Fruit fly (Drosophila melanogaster) whole organism, prepupa: ENCODE data around the gene CG43800.

Experiments
- CG32006 ChIP-seq: fragments of 200-800 bp; sonication (Bioruptor generic); optimal IDR thresholded peaks from 3 replicates; lab custom pipeline; 2017; ENCODE audit warnings: missing biosample characterization, mild to moderate bottlenecking, missing genetic modification characterization
- CG34406 ChIP-seq: fragments of 200-800 bp; sonication (Bioruptor generic); optimal IDR thresholded peaks from 3 replicates; lab custom pipeline; 2016; ENCODE audit warnings: missing biosample characterization, missing genetic modification characterization
- CG6808 ChIP-seq: fragments of 200-800 bp; sonication (Bioruptor generic); optimal IDR thresholded peaks from 3 replicates; lab custom pipeline; 2017; ENCODE audit warnings: missing biosample characterization, missing genetic modification characterization, mild to moderate bottlenecking, moderate library complexity, missing genetic modification reagents
- CG6854 ChIP-seq: fragments of 200-800 bp; sonication (Bioruptor generic); optimal IDR thresholded peaks from 2 replicates; lab custom pipeline; 2017; ENCODE audit warnings: missing biosample characterization, mild to moderate bottlenecking, missing genetic modification characterization
- CG8119 ChIP-seq: fragments of 200-800 bp; sonication (Bioruptor generic); IDR thresholded peaks from 3 replicates; pipeline ENCODE4 v1.3.6; 2022; ENCODE audit warnings: missing biosample characterization, missing genetic modification characterization
- CG8632 ChIP-seq: fragments of 200-800 bp; sonication (Bioruptor generic); optimal IDR thresholded peaks from 3 replicates; lab custom pipeline; 2016; ENCODE audit warnings: missing biosample characterization, missing genetic modification characterization
- Eip75B ChIP-seq: fragments of 200-800 bp; sonication (Bioruptor generic); optimal IDR thresholded peaks from 3 replicates; lab custom pipeline; 2016; ENCODE audit warnings: missing biosample characterization, missing genetic modification characterization
- Smox ChIP-seq: fragments of 200-800 bp; sonication (Bioruptor generic); optimal IDR thresholded peaks from 3 replicates; lab custom pipeline; 2016; ENCODE audit warnings: missing biosample characterization, missing genetic modification characterization
- Sox102F ChIP-seq: fragments of 200-800 bp; sonication (Bioruptor generic); optimal IDR thresholded peaks from 2 replicates; lab custom pipeline; 2016; ENCODE audit warnings: missing biosample characterization, mild to moderate bottlenecking, missing genetic modification characterization
- achi ChIP-seq: fragments of 200-800 bp; sonication (Bioruptor generic); optimal IDR thresholded peaks from 3 replicates; lab custom pipeline; 2016; ENCODE audit warnings: missing biosample characterization, missing genetic modification characterization
- acj6 ChIP-seq: fragments of 200-800 bp; sonication (Bioruptor generic); optimal IDR thresholded peaks from 3 replicates; lab custom pipeline; 2016; ENCODE audit warnings: missing biosample characterization, missing genetic modification characterization
- fd85E ChIP-seq: fragments of 200-800 bp; sonication (Bioruptor generic); optimal IDR thresholded peaks from 3 replicates; lab custom pipeline; 2016; ENCODE audit warnings: missing biosample characterization, missing genetic modification characterization

- TF ChIP-seq Eip75B (GFP tag; lab: Kevin White, UChicago): peak; percentile 42
- TF ChIP-seq CG8119 (GFP tag; lab: Robert Waterston, UW): peak; percentile 81
- no peak for TF ChIP-seq CG32006 (GFP tag; lab: Kevin White, UChicago)
- TF ChIP-seq Sox102F: no peak
- TF ChIP-seq acj6 (GFP tag; lab: Kevin White, UChicago): peak; percentile 3
- TF ChIP-seq Smox (GFP tag; lab: Kevin White, UChicago): no peak
- TF ChIP-seq fd85E (GFP tag; lab: Kevin White, UChicago): no peak
- TF ChIP-seq CG6808 (GFP tag; lab: Kevin White, UChicago): peak; percentile 7
- TF ChIP-seq CG8632 (GFP tag; lab: Kevin White, UChicago): no peak
- no peak for TF ChIP-seq CG34406
- TF ChIP-seq achi (GFP tag; lab: Kevin White, UChicago): peak; percentile 44
- peak; percentile 19 for TF ChIP-seq CG6854 (GFP tag; lab: Kevin White, UChicago)
These were observed 42.9 kb downstream of the CG43800 start, which contains the start of gene CG4496 for dm6 chr2L:7189674-7190073.
